Worm (Caenorhabditis elegans): ENCODE data around the gene sng-1.

Gene sng-1

DNA sequence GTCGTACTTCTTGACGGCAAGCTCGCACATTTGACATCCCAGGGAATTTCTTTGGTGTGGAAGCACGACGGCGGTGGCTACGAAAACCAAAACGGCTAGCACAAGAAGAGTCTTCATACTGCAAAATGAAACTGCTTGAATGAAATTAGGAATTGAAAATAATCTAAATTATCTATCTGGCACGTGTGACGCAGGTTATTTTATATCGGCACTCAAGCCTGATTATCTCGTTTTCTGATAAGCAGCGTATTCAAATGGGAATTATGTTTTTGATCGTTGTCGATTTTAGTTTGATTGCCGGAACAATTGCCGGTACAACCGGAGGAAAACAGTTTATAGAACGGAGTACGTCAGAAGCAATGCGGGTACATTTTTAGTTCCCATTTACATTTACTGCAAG, 8.8 kb upstream of the sng-1 start, which contains the start of gene spp-4:
Gene spp-4, minus strand, starts transcription at position 118 of the 400 bp plus-strand sequence.
- TF ChIP-seq nhr-25 (tag; optimal IDR thresholded peaks at IDR 0.05) = no peak
- peak; percentile 84 for TF ChIP-seq elt-2 (tag; optimal IDR thresholded peaks at IDR 0.05)
- TF ChIP-seq zag-1 (tag; optimal IDR thresholded peaks at IDR 0.05) = no peak
- no peak for TF ChIP-seq ZK546.5 (tag; optimal IDR thresholded peaks at IDR 0.05)
- no peak for TF ChIP-seq fkh-10 (GFP tag; optimal IDR thresholded peaks at IDR 0.05)
- no peak for TF ChIP-seq nhr-76 (tag; optimal IDR thresholded peaks at IDR 0.05)

DNA sequence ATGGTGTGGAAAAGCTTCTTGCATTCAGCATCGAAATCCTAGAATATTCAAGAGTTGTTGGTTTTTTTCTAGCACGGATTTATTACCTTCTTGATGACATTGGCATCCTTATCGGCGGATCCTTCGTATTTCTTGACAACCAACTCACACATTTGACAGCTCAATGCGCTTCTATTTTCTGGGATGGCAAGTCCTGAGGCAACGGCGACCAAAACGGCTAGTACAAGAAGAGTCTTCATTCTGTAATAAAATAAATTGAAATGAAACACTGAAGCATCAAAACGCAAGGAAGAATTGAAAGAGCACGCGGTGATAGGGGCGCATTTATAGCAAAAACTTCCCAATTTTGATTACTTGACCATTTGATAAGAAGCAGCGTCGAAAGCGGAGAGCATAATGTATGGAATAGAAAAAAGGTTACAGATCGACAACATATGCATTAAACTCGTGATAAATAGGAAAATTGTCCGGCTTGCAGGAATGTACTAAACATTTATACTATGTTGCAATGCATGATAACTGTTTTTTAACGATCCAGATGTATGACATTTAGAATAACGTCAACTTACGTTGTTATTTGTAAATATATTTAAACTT, 7.2 kb upstream of the sng-1 start, which contains the start of gene spp-5:
Gene spp-5, minus strand, starts transcription at position 240 of the 597 bp plus-strand sequence.
- TF ChIP-seq sea-2 (GFP tag; optimal IDR thresholded peaks at IDR 0.05) (no peak), nhr-23 (tag; optimal IDR thresholded peaks at IDR 0.05) (no peak), aly-2 (tag; optimal IDR thresholded peaks at IDR 0.05) (no peak), ZK546.5 (tag; optimal IDR thresholded peaks at IDR 0.05) (no peak), jun-1 (tag; optimal IDR thresholded peaks at IDR 0.05) (peak; percentile 63), pha-4 (tag; optimal IDR thresholded peaks at IDR 0.05) (peak; percentile 78), ceh-82 (tag; optimal IDR thresholded peaks at IDR 0.05) (no peak), egl-5 (tag; optimal IDR thresholded peaks at IDR 0.05) (no peak), nhr-11 (tag; optimal IDR thresholded peaks at IDR 0.05) (no peak), nhr-237 (tag; optimal IDR thresholded peaks at IDR 0.05) (no peak), elt-2 (tag; optimal IDR thresholded peaks at IDR 0.05) (peak; percentile 95), ceh-28 (tag; optimal IDR thresholded peaks at IDR 0.05) (no peak), egl-27 (tag; optimal IDR thresholded peaks at IDR 0.05) (no peak), nhr-43 (tag; optimal IDR thresholded peaks at IDR 0.05; ENCODE audit: poor library complexity, severe bottlenecking) (no peak), snpc-4 (tag; optimal IDR thresholded peaks at IDR 0.05) (no peak), fkh-10 (GFP tag; optimal IDR thresholded peaks at IDR 0.05) (no peak), pqm-1 (tag; optimal IDR thresholded peaks at IDR 0.05) (peak; percentile 97), lsy-12 (tag; optimal IDR thresholded peaks at IDR 0.05) (no peak), lin-39 (tag; optimal IDR thresholded peaks at IDR 0.05) (no peak), nhr-25 (tag; optimal IDR thresholded peaks at IDR 0.05) (no peak), mml-1 (tag; optimal IDR thresholded peaks at IDR 0.05) (no peak), elt-3 (tag; optimal IDR thresholded peaks at IDR 0.05) (no peak), ztf-4 (tag; optimal IDR thresholded peaks at IDR 0.05) (no peak), eor-1 (tag; optimal IDR thresholded peaks at IDR 0.05) (no peak), nhr-67 (tag; optimal IDR thresholded peaks at IDR 0.05) (no peak), unc-62 (GFP tag; optimal IDR thresholded peaks at IDR 0.05) (no peak), mdl-1 (tag; optimal IDR thresholded peaks at IDR 0.05) (peak; percentile 14), hmg-11 (tag; optimal IDR thresholded peaks at IDR 0.05) (no peak), zag-1 (tag; optimal IDR thresholded peaks at IDR 0.05) (no peak), nfya-1 (tag; optimal IDR thresholded peaks at IDR 0.05; ENCODE audit: insufficient read depth) (no peak), ama-1 (optimal IDR thresholded peaks at IDR 0.05) (peak; percentile 41), ztf-11 (tag; optimal IDR thresholded peaks at IDR 0.05) (no peak), ceh-16 (tag; optimal IDR thresholded peaks at IDR 0.05) (no peak), unc-39 (tag; optimal IDR thresholded peaks at IDR 0.05) (no peak), tbx-2 (tag; optimal IDR thresholded peaks at IDR 0.05) (no peak), nhr-76 (tag; optimal IDR thresholded peaks at IDR 0.05) (no peak), elt-1 (tag; optimal IDR thresholded peaks at IDR 0.05) (no peak), lin-15B (tag; optimal IDR thresholded peaks at IDR 0.05) (no peak), daf-12 (tag; optimal IDR thresholded peaks at IDR 0.05) (no peak), R02D3.7 (tag; optimal IDR thresholded peaks at IDR 0.05) (no peak), nhr-12 (tag; optimal IDR thresholded peaks at IDR 0.05) (no peak)

DNA sequence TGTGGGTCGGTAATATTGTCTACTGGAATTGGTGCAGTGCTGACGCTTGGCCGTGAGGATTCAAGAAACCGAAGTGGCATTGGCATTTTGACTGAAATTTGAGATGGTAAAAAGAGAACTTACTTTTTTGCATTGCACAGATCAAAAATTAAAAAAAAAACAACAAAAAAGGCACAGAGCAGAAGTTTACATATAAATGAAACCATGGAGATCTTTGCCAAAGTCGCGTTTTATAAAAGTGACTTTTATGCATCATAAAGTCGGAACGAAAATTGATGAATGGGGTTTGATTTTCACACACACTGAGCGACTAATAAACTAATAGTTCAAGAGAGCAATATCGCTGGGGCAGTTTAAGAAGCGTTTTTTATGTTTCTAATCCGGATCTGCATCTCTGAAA, 5.1 kb upstream of the sng-1 start, which contains the start of gene T08A9.13:
Gene T08A9.13, minus strand, starts transcription at position 101 of the 400 bp plus-strand sequence.
- TF ChIP-seq fkh-10 (GFP tag; optimal IDR thresholded peaks at IDR 0.05) = no peak
- no peak for TF ChIP-seq nhr-43 (tag; optimal IDR thresholded peaks at IDR 0.05; ENCODE audit: poor library complexity, severe bottlenecking)
- TF ChIP-seq ceh-16 (tag; optimal IDR thresholded peaks at IDR 0.05) = no peak
- no peak for TF ChIP-seq elt-1 (tag; optimal IDR thresholded peaks at IDR 0.05)
- TF ChIP-seq hmg-11 (tag; optimal IDR thresholded peaks at IDR 0.05) = no peak
- TF ChIP-seq nhr-25 (tag; optimal IDR thresholded peaks at IDR 0.05) = no peak
